Fruit fly (Drosophila melanogaster): Measurements from ENCODE around the gene gukh.

Gene gukh

dm6 chr3R:19014027-19014426 is 30.2 kb downstream of the gukh start:
- TF ChIP-seq ttk (optimal IDR thresholded peaks at IDR 0.05) (no peak), Myc (optimal IDR thresholded peaks at IDR 0.05) (no peak), h (optimal IDR thresholded peaks at IDR 0.05) (no peak), insv (optimal IDR thresholded peaks at IDR 0.05) (no peak), psq (optimal IDR thresholded peaks at IDR 0.05) (no peak), Sin3A (optimal IDR thresholded peaks at IDR 0.05) (no peak)

- TF ChIP-seq ttk (optimal IDR thresholded peaks at IDR 0.05) (no peak), Myc (optimal IDR thresholded peaks at IDR 0.05) (no peak), psq (optimal IDR thresholded peaks at IDR 0.05) (no peak), insv (optimal IDR thresholded peaks at IDR 0.05) (no peak), h (optimal IDR thresholded peaks at IDR 0.05) (no peak), Sin3A (optimal IDR thresholded peaks at IDR 0.05) (no peak)
These were observed 31.1 kb downstream of the gukh start for dm6 chr3R:19014742-19015422.

- no peak for TF ChIP-seq h (optimal IDR thresholded peaks at IDR 0.05)
These were observed 31.6 kb downstream of the gukh start for dm6 chr3R:19015423-19015810.

- TF ChIP-seq ttk (optimal IDR thresholded peaks at IDR 0.05) (no peak), h (optimal IDR thresholded peaks at IDR 0.05) (no peak)
These were observed 33.7 kb downstream of the gukh start for dm6 chr3R:19017318-19018043.

- TF ChIP-seq ttk (optimal IDR thresholded peaks at IDR 0.05): no peak
These were observed 40.0 kb downstream of the gukh start, which contains the start of the genes CG6005 and CG14286 for dm6 chr3R:19023862-19024261. Gene CG6005 (minus strand): TSS chr3R:19024030. Gene CG14286 (plus strand): TSS chr3R:19024092.

dm6 chr3R:19024761-19025160 is 40.9 kb downstream of the gukh start, which contains the start of gene CG14285:
Gene CG14285 (plus strand): TSS chr3R:19025099.
- no peak for TF ChIP-seq Myc (optimal IDR thresholded peaks at IDR 0.05)
- TF ChIP-seq insv (optimal IDR thresholded peaks at IDR 0.05): no peak
- TF ChIP-seq h (optimal IDR thresholded peaks at IDR 0.05): no peak
- TF ChIP-seq psq (optimal IDR thresholded peaks at IDR 0.05): no peak
- TF ChIP-seq ttk (optimal IDR thresholded peaks at IDR 0.05): no peak
- TF ChIP-seq Sin3A (optimal IDR thresholded peaks at IDR 0.05): no peak

dm6 chr3R:19027165-19027564 is 43.3 kb downstream of the gukh start, which contains the start of gene NP15.6:
Gene NP15.6 (plus strand): TSS chr3R:19027368.
- TF ChIP-seq insv (optimal IDR thresholded peaks at IDR 0.05): no peak
- TF ChIP-seq ttk (optimal IDR thresholded peaks at IDR 0.05): no peak
- TF ChIP-seq Sin3A (optimal IDR thresholded peaks at IDR 0.05): no peak
- TF ChIP-seq psq (optimal IDR thresholded peaks at IDR 0.05): no peak
- TF ChIP-seq h (optimal IDR thresholded peaks at IDR 0.05): no peak
- TF ChIP-seq Myc (optimal IDR thresholded peaks at IDR 0.05): no peak

- TF ChIP-seq ttk (optimal IDR thresholded peaks at IDR 0.05) (no peak), insv (optimal IDR thresholded peaks at IDR 0.05) (no peak), psq (optimal IDR thresholded peaks at IDR 0.05) (no peak), Myc (optimal IDR thresholded peaks at IDR 0.05) (no peak), Sin3A (optimal IDR thresholded peaks at IDR 0.05) (no peak), h (optimal IDR thresholded peaks at IDR 0.05) (no peak)
These were observed 44.9 kb downstream of the gukh start, which contains the start of the genes GatA and P5cr for dm6 chr3R:19028758-19029157. Gene GatA (minus strand): TSS chr3R:19028857. Gene P5cr (plus strand): TSS chr3R:19028931.

dm6 chr3R:19031210-19031609 is 47.4 kb downstream of the gukh start, which contains the start of the genes Prp18 and CG6013:
Gene Prp18 (minus strand): TSS chr3R:19031271.
Gene CG6013 (plus strand): TSS chr3R:19031503.
- TF ChIP-seq insv (optimal IDR thresholded peaks at IDR 0.05) (no peak), Myc (optimal IDR thresholded peaks at IDR 0.05) (no peak), ttk (optimal IDR thresholded peaks at IDR 0.05) (no peak), psq (optimal IDR thresholded peaks at IDR 0.05) (no peak), Sin3A (optimal IDR thresholded peaks at IDR 0.05) (no peak), h (optimal IDR thresholded peaks at IDR 0.05) (no peak)

dm6 chr3R:19033238-19033637 is 49.4 kb downstream of the gukh start, which contains the start of gene CG6026:
Gene CG6026 (plus strand): TSS chr3R:19033538.
- TF ChIP-seq insv (optimal IDR thresholded peaks at IDR 0.05) (no peak), Sin3A (optimal IDR thresholded peaks at IDR 0.05) (no peak), psq (optimal IDR thresholded peaks at IDR 0.05) (no peak), h (optimal IDR thresholded peaks at IDR 0.05) (no peak), Myc (optimal IDR thresholded peaks at IDR 0.05) (no peak), ttk (optimal IDR thresholded peaks at IDR 0.05) (no peak)

dm6 chr3R:19036521-19037142 is 52.8 kb downstream of the gukh start:
- TF ChIP-seq ttk (optimal IDR thresholded peaks at IDR 0.05) (no peak), Sin3A (optimal IDR thresholded peaks at IDR 0.05) (no peak), h (optimal IDR thresholded peaks at IDR 0.05) (no peak), insv (optimal IDR thresholded peaks at IDR 0.05) (no peak), Myc (optimal IDR thresholded peaks at IDR 0.05) (no peak), psq (optimal IDR thresholded peaks at IDR 0.05) (no peak)

dm6 chr3R:19040685-19041084 is 56.9 kb downstream of the gukh start:
- TF ChIP-seq Myc (optimal IDR thresholded peaks at IDR 0.05): no peak
- no peak for TF ChIP-seq h (optimal IDR thresholded peaks at IDR 0.05)
- no peak for TF ChIP-seq psq (optimal IDR thresholded peaks at IDR 0.05)
- no peak for TF ChIP-seq ttk (optimal IDR thresholded peaks at IDR 0.05)
- no peak for TF ChIP-seq insv (optimal IDR thresholded peaks at IDR 0.05)
- TF ChIP-seq Sin3A (optimal IDR thresholded peaks at IDR 0.05): no peak

All from Kc167 (cell line).